Worm (Caenorhabditis elegans): ENCODE data around the gene F36H1.3.

The F36H1.3 gene

ce11 chrIV:11082789-11083235 lies 32.9 kb downstream of the F36H1.3 start:
- TF ChIP-seq hmg-4 (GFP tag; optimal IDR thresholded peaks at IDR 0.05) (peak; percentile 51), F13C5.2 (tag; optimal IDR thresholded peaks at IDR 0.05) (peak; percentile 80), tbx-37 (GFP tag; conservative IDR thresholded peaks at IDR 0.05) (0 out of 2 replicates have a peak, but pooled peaks have one; percentile 9), scrt-1 (GFP tag; IDR thresholded peaks at IDR 0.05) (no peak), ceh-36 (tag; optimal IDR thresholded peaks at IDR 0.05) (no peak), B0310.2 (tag; optimal IDR thresholded peaks at IDR 0.05) (no peak), tbx-11 (GFP tag; IDR thresholded peaks at IDR 0.05) (no peak), ceh-13 (GFP tag; optimal IDR thresholded peaks at IDR 0.05) (no peak)

ce11 chrIV:11083609-11084008 lies 33.7 kb downstream of the F36H1.3 start, which contains the start of gene klc-1:
klc-1 (plus strand) TSS chrIV:11083735.
- no peak for TF ChIP-seq ama-1 (optimal IDR thresholded peaks at IDR 0.05)
- TF ChIP-seq sea-1 (GFP tag; conservative IDR thresholded peaks at IDR 0.05) = no peak
- no peak for TF ChIP-seq tra-4 (tag; optimal IDR thresholded peaks at IDR 0.05)
- TF ChIP-seq flt-1 (GFP tag; IDR thresholded peaks at IDR 0.05) = no peak
- TF ChIP-seq pes-1 (GFP tag; IDR thresholded peaks at IDR 0.05) = no peak
- TF ChIP-seq tbx-11 (GFP tag; IDR thresholded peaks at IDR 0.05) = no peak
- no peak for TF ChIP-seq hmbx-1 (tag; optimal IDR thresholded peaks at IDR 0.05)
- no peak for TF ChIP-seq F13C5.2 (tag; optimal IDR thresholded peaks at IDR 0.05)
- TF ChIP-seq hnd-1 (tag; optimal IDR thresholded peaks at IDR 0.05) = no peak
- no peak for TF ChIP-seq hmg-4 (GFP tag; optimal IDR thresholded peaks at IDR 0.05)
- no peak for TF ChIP-seq ets-7 (tag; optimal IDR thresholded peaks at IDR 0.05)
- no peak for TF ChIP-seq tbx-37 (GFP tag; conservative IDR thresholded peaks at IDR 0.05)
- no peak for TF ChIP-seq ceh-13 (GFP tag; optimal IDR thresholded peaks at IDR 0.05)
- no peak for TF ChIP-seq aly-1 (tag; optimal IDR thresholded peaks at IDR 0.05)
- no peak for TF ChIP-seq ceh-36 (tag; optimal IDR thresholded peaks at IDR 0.05)

ce11 chrIV:11089527-11089926 lies 39.6 kb downstream of the F36H1.3 start, which contains the start of gene M7.7:
M7.7 (plus strand) TSS chrIV:11089827.
- no peak for TF ChIP-seq flt-1 (GFP tag; IDR thresholded peaks at IDR 0.05)
- no peak for TF ChIP-seq hmbx-1 (tag; optimal IDR thresholded peaks at IDR 0.05)
- TF ChIP-seq ceh-13 (GFP tag; optimal IDR thresholded peaks at IDR 0.05) = no peak
- TF ChIP-seq scrt-1 (GFP tag; IDR thresholded peaks at IDR 0.05) = no peak

ce11 chrIV:11092502-11093080 lies 42.7 kb downstream of the F36H1.3 start, which contains the start of gene bcc-1:
bcc-1 (minus strand) TSS chrIV:11092552.
- TF ChIP-seq hmg-4 (GFP tag; optimal IDR thresholded peaks at IDR 0.05) (no peak), ama-1 (optimal IDR thresholded peaks at IDR 0.05) (no peak), tbx-11 (GFP tag; IDR thresholded peaks at IDR 0.05) (no peak), sea-1 (GFP tag; conservative IDR thresholded peaks at IDR 0.05) (no peak), aly-1 (tag; optimal IDR thresholded peaks at IDR 0.05) (no peak), hnd-1 (tag; optimal IDR thresholded peaks at IDR 0.05) (no peak)

- TF ChIP-seq sea-1 (GFP tag; conservative IDR thresholded peaks at IDR 0.05) = no peak
- TF ChIP-seq ceh-13 (GFP tag; optimal IDR thresholded peaks at IDR 0.05) = no peak
- TF ChIP-seq hmbx-1 (tag; optimal IDR thresholded peaks at IDR 0.05) = no peak
- no peak for TF ChIP-seq flt-1 (GFP tag; IDR thresholded peaks at IDR 0.05)
- no peak for TF ChIP-seq hmg-4 (GFP tag; optimal IDR thresholded peaks at IDR 0.05)
- no peak for TF ChIP-seq ets-7 (tag; optimal IDR thresholded peaks at IDR 0.05)
- TF ChIP-seq tbx-11 (GFP tag; IDR thresholded peaks at IDR 0.05) = no peak
- TF ChIP-seq F13C5.2 (tag; optimal IDR thresholded peaks at IDR 0.05) = no peak
- no peak for TF ChIP-seq scrt-1 (GFP tag; IDR thresholded peaks at IDR 0.05)
- no peak for TF ChIP-seq tbx-37 (GFP tag; conservative IDR thresholded peaks at IDR 0.05)
These were observed 44.1 kb downstream of the F36H1.3 start for ce11 chrIV:11094052-11094451.

DNA sequence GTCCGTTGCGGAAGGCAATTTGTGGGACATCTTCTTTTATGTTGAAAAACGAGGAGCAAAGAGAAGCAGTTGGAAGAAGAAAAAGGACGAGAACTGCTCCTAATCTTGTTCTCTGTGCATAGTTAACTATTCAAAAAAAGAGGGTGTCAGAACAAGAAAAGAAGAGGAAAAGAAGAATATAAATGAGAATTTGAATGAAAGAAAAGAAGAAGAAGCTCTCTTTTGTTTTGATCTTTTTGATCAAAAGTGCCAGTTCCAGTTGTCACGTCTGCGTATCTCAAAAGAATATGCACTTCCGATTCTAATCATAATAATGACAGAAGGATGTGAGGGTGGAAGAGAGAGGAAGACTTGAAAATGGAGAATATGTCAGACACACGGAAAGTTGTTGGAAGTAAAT lies 45.0 kb downstream of the F36H1.3 start, which contains the start of gene M7.8:
Gene M7.8, minus strand, starts transcription at position 112 of the 400 bp plus-strand sequence.
- TF ChIP-seq ceh-13 (GFP tag; optimal IDR thresholded peaks at IDR 0.05) = no peak
- no peak for TF ChIP-seq hmg-4 (GFP tag; optimal IDR thresholded peaks at IDR 0.05)
- no peak for TF ChIP-seq B0310.2 (tag; optimal IDR thresholded peaks at IDR 0.05)
- TF ChIP-seq flt-1 (GFP tag; IDR thresholded peaks at IDR 0.05) = no peak
- no peak for TF ChIP-seq scrt-1 (GFP tag; IDR thresholded peaks at IDR 0.05)
- TF ChIP-seq hnd-1 (tag; optimal IDR thresholded peaks at IDR 0.05) = no peak
- no peak for TF ChIP-seq F13C5.2 (tag; optimal IDR thresholded peaks at IDR 0.05)
- no peak for TF ChIP-seq tbx-37 (GFP tag; conservative IDR thresholded peaks at IDR 0.05)
- TF ChIP-seq ets-7 (tag; optimal IDR thresholded peaks at IDR 0.05) = no peak
- no peak for TF ChIP-seq ama-1 (optimal IDR thresholded peaks at IDR 0.05)
- TF ChIP-seq hmbx-1 (tag; optimal IDR thresholded peaks at IDR 0.05) = no peak
- TF ChIP-seq tbx-11 (GFP tag; IDR thresholded peaks at IDR 0.05) = no peak
- no peak for TF ChIP-seq pes-1 (GFP tag; IDR thresholded peaks at IDR 0.05)
- TF ChIP-seq aly-1 (tag; optimal IDR thresholded peaks at IDR 0.05) = no peak
- no peak for TF ChIP-seq tra-4 (tag; optimal IDR thresholded peaks at IDR 0.05)

- TF ChIP-seq tbx-37 (GFP tag; conservative IDR thresholded peaks at IDR 0.05) = no peak
- no peak for TF ChIP-seq ets-7 (tag; optimal IDR thresholded peaks at IDR 0.05)
- TF ChIP-seq B0310.2 (tag; optimal IDR thresholded peaks at IDR 0.05) = no peak
- no peak for TF ChIP-seq hmbx-1 (tag; optimal IDR thresholded peaks at IDR 0.05)
- TF ChIP-seq tra-4 (tag; optimal IDR thresholded peaks at IDR 0.05) = no peak
- no peak for TF ChIP-seq F13C5.2 (tag; optimal IDR thresholded peaks at IDR 0.05)
- no peak for TF ChIP-seq ceh-13 (GFP tag; optimal IDR thresholded peaks at IDR 0.05)
- no peak for TF ChIP-seq aly-1 (tag; optimal IDR thresholded peaks at IDR 0.05)
- TF ChIP-seq pes-1 (GFP tag; IDR thresholded peaks at IDR 0.05) = no peak
- TF ChIP-seq tbx-11 (GFP tag; IDR thresholded peaks at IDR 0.05) = no peak
- TF ChIP-seq hmg-4 (GFP tag; optimal IDR thresholded peaks at IDR 0.05) = no peak
- TF ChIP-seq ama-1 (optimal IDR thresholded peaks at IDR 0.05) = no peak
- no peak for TF ChIP-seq flt-1 (GFP tag; IDR thresholded peaks at IDR 0.05)
These were observed 47.9 kb downstream of the F36H1.3 start, which contains the start of gene M7.12 for ce11 chrIV:11097795-11098194. M7.12 (minus strand) TSS chrIV:11097982.

ce11 chrIV:11100271-11100670 lies 50.3 kb downstream of the F36H1.3 start, which contains the start of gene str-3:
str-3 (minus strand) TSS chrIV:11100371.
- TF ChIP-seq hmg-4 (GFP tag; optimal IDR thresholded peaks at IDR 0.05) (no peak), hmbx-1 (tag; optimal IDR thresholded peaks at IDR 0.05) (no peak), aly-1 (tag; optimal IDR thresholded peaks at IDR 0.05) (no peak), flt-1 (GFP tag; IDR thresholded peaks at IDR 0.05) (no peak), tbx-37 (GFP tag; conservative IDR thresholded peaks at IDR 0.05) (no peak), tra-4 (tag; optimal IDR thresholded peaks at IDR 0.05) (no peak), F13C5.2 (tag; optimal IDR thresholded peaks at IDR 0.05) (no peak), sea-1 (GFP tag; conservative IDR thresholded peaks at IDR 0.05) (no peak), B0310.2 (tag; optimal IDR thresholded peaks at IDR 0.05) (no peak), ama-1 (optimal IDR thresholded peaks at IDR 0.05) (no peak), hnd-1 (tag; optimal IDR thresholded peaks at IDR 0.05) (no peak), ets-7 (tag; optimal IDR thresholded peaks at IDR 0.05) (no peak), ceh-13 (GFP tag; optimal IDR thresholded peaks at IDR 0.05) (no peak), tbx-11 (GFP tag; IDR thresholded peaks at IDR 0.05) (no peak), pes-1 (GFP tag; IDR thresholded peaks at IDR 0.05) (no peak), scrt-1 (GFP tag; IDR thresholded peaks at IDR 0.05) (no peak)

All from whole organism, early embryonic.